Worm (Caenorhabditis elegans): ENCODE measurements around the gene pals-20.

DNA sequence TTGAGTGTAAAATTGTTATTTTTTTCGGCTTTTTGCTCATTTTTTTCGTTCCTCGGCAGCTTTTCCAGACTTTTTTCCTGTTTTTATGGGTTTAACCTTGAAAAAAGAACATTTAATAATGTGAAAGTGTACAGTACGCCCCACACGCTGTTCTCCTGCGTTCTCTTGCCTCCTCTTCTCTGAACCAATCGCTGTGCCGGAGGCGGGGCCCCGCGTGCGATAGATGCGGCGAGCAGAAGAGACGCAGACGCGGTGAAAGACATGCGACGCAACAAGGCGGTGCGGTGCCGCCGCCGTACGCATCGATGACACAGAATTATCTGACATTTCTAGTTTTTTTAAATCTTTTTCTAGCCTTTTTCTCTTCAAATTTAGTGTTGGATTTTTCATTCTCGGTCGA is 48.6 kb upstream of the pals-20 start:
- TF ChIP-seq nfya-1 (tag; optimal IDR thresholded peaks at IDR 0.05; ENCODE audit: insufficient read depth), result peak; percentile 99
- TF ChIP-seq jun-1 (tag; optimal IDR thresholded peaks at IDR 0.05), result no peak
- no peak for TF ChIP-seq snpc-4 (tag; optimal IDR thresholded peaks at IDR 0.05)
- no peak for TF ChIP-seq ama-1 (optimal IDR thresholded peaks at IDR 0.05)
- no peak for TF ChIP-seq pqm-1 (tag; optimal IDR thresholded peaks at IDR 0.05)
- TF ChIP-seq ztf-4 (tag; optimal IDR thresholded peaks at IDR 0.05), result no peak
